Fruit fly (Drosophila melanogaster) S2 (cell line): Measurements from ENCODE around the gene CG11369.

Experiments
- CG8478 ChIP-seq: fragments of >200 bp; optimal IDR thresholded peaks from 2 replicates; lab custom pipeline; 2018
- CTCF ChIP-seq, 2 experiments: fragments of >200 bp; optimal IDR thresholded peaks; 2 replicates each; lab custom pipeline; 2018

dm6 chrX:7526914-7527313 lies 47.2 kb upstream of the CG11369 start:
- TF ChIP-seq CTCF (optimal IDR thresholded peaks at IDR 0.05; lab: Kevin White, UChicago) (no peak), CG8478 (lab: Kevin White, UChicago) (no peak)
